Worm (Caenorhabditis elegans): ENCODE measurements around the gene lgc-36.

ce11 chrV:11263025-11263424 lies 4.2 kb upstream of the lgc-36 start, which contains the start of gene F07B10.4:
- no peak for TF ChIP-seq W03F9.2 (tag; optimal IDR thresholded peaks at IDR 0.05)
- TF ChIP-seq him-1 (tag; optimal IDR thresholded peaks at IDR 0.05) = no peak

Measured in whole organism, L4/young adult.